Fruit fly (Drosophila melanogaster) whole organism, prepupa: ENCODE measurements around the gene P5CDh2.
A peak's percentile ranks its signal among the peaks of the same experiment; 100 is the strongest.

Experiments
- CG10631 ChIP-seq: fragments of 200-800 bp; sonication (Bioruptor generic); optimal IDR thresholded peaks from 2 replicates; lab custom pipeline; 2016; ENCODE audit warnings: missing biosample characterization, missing genetic modification characterization
- CG11762 ChIP-seq: fragments of 200-800 bp; sonication (Bioruptor generic); optimal IDR thresholded peaks from 3 replicates; lab custom pipeline; 2016; ENCODE audit warnings: missing biosample characterization, missing genetic modification characterization; ENCODE audit not compliant: insufficient read depth
- CG11902 ChIP-seq: fragments of 200-800 bp; sonication (Bioruptor generic); optimal IDR thresholded peaks from 3 replicates; lab custom pipeline; 2016; ENCODE audit warnings: missing biosample characterization, missing genetic modification characterization
- CG31627 ChIP-seq: fragments of 200-800 bp; sonication (Bioruptor generic); optimal IDR thresholded peaks from 3 replicates; lab custom pipeline; 2016; ENCODE audit warnings: missing biosample characterization, missing genetic modification characterization
- CG32006 ChIP-seq: fragments of 200-800 bp; sonication (Bioruptor generic); optimal IDR thresholded peaks from 3 replicates; lab custom pipeline; 2017; ENCODE audit warnings: missing biosample characterization, mild to moderate bottlenecking, missing genetic modification characterization
- CG34406 ChIP-seq: fragments of 200-800 bp; sonication (Bioruptor generic); optimal IDR thresholded peaks from 3 replicates; lab custom pipeline; 2016; ENCODE audit warnings: missing biosample characterization, missing genetic modification characterization
- CG3919 ChIP-seq: fragments of 200-800 bp; sonication (Bioruptor generic); optimal IDR thresholded peaks from 3 replicates; lab custom pipeline; 2016; ENCODE audit warnings: missing biosample characterization, missing genetic modification characterization
- CG4318 ChIP-seq: fragments of 200-800 bp; sonication (Bioruptor generic); optimal IDR thresholded peaks from 3 replicates; lab custom pipeline; 2017; ENCODE audit warnings: missing biosample characterization, mild to moderate bottlenecking, missing genetic modification characterization
- CG6163 ChIP-seq: fragments of 200-800 bp; sonication (Bioruptor generic); IDR thresholded peaks from 3 replicates; pipeline ENCODE4 v1.3.6; 2022; ENCODE audit warnings: missing biosample characterization, missing genetic modification characterization
- CG6276 ChIP-seq: fragments of 200-800 bp; sonication (Bioruptor generic); optimal IDR thresholded peaks from 2 replicates; lab custom pipeline; 2017; ENCODE audit warnings: missing biosample characterization, mild to moderate bottlenecking, missing genetic modification characterization
- CG6808 ChIP-seq: fragments of 200-800 bp; sonication (Bioruptor generic); optimal IDR thresholded peaks from 3 replicates; lab custom pipeline; 2017; ENCODE audit warnings: missing biosample characterization, missing genetic modification characterization, mild to moderate bottlenecking, moderate library complexity, missing genetic modification reagents
- CG6854 ChIP-seq: fragments of 200-800 bp; sonication (Bioruptor generic); optimal IDR thresholded peaks from 2 replicates; lab custom pipeline; 2017; ENCODE audit warnings: missing biosample characterization, mild to moderate bottlenecking, missing genetic modification characterization
- CG8632 ChIP-seq: fragments of 200-800 bp; sonication (Bioruptor generic); optimal IDR thresholded peaks from 3 replicates; lab custom pipeline; 2016; ENCODE audit warnings: missing biosample characterization, missing genetic modification characterization
- CG9139 ChIP-seq: fragments of 200-800 bp; sonication (Bioruptor generic); optimal IDR thresholded peaks from 3 replicates; lab custom pipeline; 2017; ENCODE audit warnings: missing biosample characterization, mild to moderate bottlenecking, missing genetic modification characterization
- Eip75B ChIP-seq: fragments of 200-800 bp; sonication (Bioruptor generic); optimal IDR thresholded peaks from 3 replicates; lab custom pipeline; 2016; ENCODE audit warnings: missing biosample characterization, missing genetic modification characterization
- Eip78C ChIP-seq: fragments of 200-800 bp; sonication (Bioruptor generic); peaks from one replicate; lab custom pipeline; 2016; ENCODE audit warnings: missing biosample characterization, missing genetic modification characterization
- Eip93F ChIP-seq: fragments of 200-800 bp; sonication (Bioruptor generic); optimal IDR thresholded peaks from 2 replicates; lab custom pipeline; 2016; ENCODE audit warnings: missing biosample characterization, mild to moderate bottlenecking, missing genetic modification characterization
- Ets21C ChIP-seq: fragments of 200-800 bp; sonication (Bioruptor generic); optimal IDR thresholded peaks from 3 replicates; lab custom pipeline; 2016; ENCODE audit warnings: missing biosample characterization, missing genetic modification characterization
- Gug ChIP-seq: fragments of 200-800 bp; sonication (Bioruptor generic); IDR thresholded peaks from 2 replicates; pipeline ENCODE4 v1.3.6; 2022; ENCODE audit warnings: missing biosample characterization, missing genetic modification characterization
- Hr38 ChIP-seq: sonication (Bioruptor generic); optimal IDR thresholded peaks from 2 replicates; lab custom pipeline; 2016; ENCODE audit warnings: missing biosample characterization, missing genetic modification characterization
- Hr39 ChIP-seq: fragments of 200-800 bp; sonication (Bioruptor generic); optimal IDR thresholded peaks from 2 replicates; lab custom pipeline; 2016; ENCODE audit warnings: missing biosample characterization, missing genetic modification characterization
- Hr4 ChIP-seq: fragments of 200-800 bp; sonication (Bioruptor generic); optimal IDR thresholded peaks from 3 replicates; lab custom pipeline; 2016; ENCODE audit warnings: missing biosample characterization, missing genetic modification characterization
- OdsH ChIP-seq: fragments of 200-800 bp; sonication (Bioruptor generic); optimal IDR thresholded peaks from 3 replicates; lab custom pipeline; 2016; ENCODE audit warnings: missing biosample characterization, missing genetic modification characterization
- Sox14 ChIP-seq: fragments of 200-800 bp; sonication (Bioruptor generic); optimal IDR thresholded peaks from 3 replicates; lab custom pipeline; 2016; ENCODE audit warnings: missing biosample characterization, missing genetic modification characterization
- Sox15 ChIP-seq: fragments of 200-800 bp; sonication (Bioruptor generic); optimal IDR thresholded peaks from 3 replicates; lab custom pipeline; 2016; ENCODE audit warnings: missing biosample characterization, missing genetic modification characterization
- achi ChIP-seq: fragments of 200-800 bp; sonication (Bioruptor generic); optimal IDR thresholded peaks from 3 replicates; lab custom pipeline; 2016; ENCODE audit warnings: missing biosample characterization, missing genetic modification characterization
- dac ChIP-seq: fragments of 200-800 bp; sonication (Bioruptor generic); optimal IDR thresholded peaks from 2 replicates; lab custom pipeline; 2017; ENCODE audit warnings: missing biosample characterization, mild to moderate bottlenecking, missing genetic modification characterization
- dsx ChIP-seq: fragments of 200-800 bp; optimal IDR thresholded peaks from 3 replicates; lab custom pipeline; 2019; ENCODE audit warnings: missing biosample characterization, mild to moderate bottlenecking, missing genetic modification characterization, moderate library complexity; ENCODE audit not compliant: poor library complexity, severe bottlenecking
- eg ChIP-seq: fragments of 200-800 bp; sonication (Bioruptor generic); IDR thresholded peaks from 3 replicates; pipeline ENCODE4 v1.3.6; 2022; ENCODE audit warnings: missing biosample characterization, missing genetic modification characterization
- esn ChIP-seq: fragments of 200-800 bp; sonication (Bioruptor generic); optimal IDR thresholded peaks from 2 replicates; lab custom pipeline; 2016; ENCODE audit warnings: missing biosample characterization, mild to moderate bottlenecking, missing genetic modification characterization, moderate library complexity
- fd85E ChIP-seq: fragments of 200-800 bp; sonication (Bioruptor generic); optimal IDR thresholded peaks from 3 replicates; lab custom pipeline; 2016; ENCODE audit warnings: missing biosample characterization, missing genetic modification characterization
- fkh ChIP-seq: fragments of 200-800 bp; sonication (Bioruptor generic); optimal IDR thresholded peaks from 3 replicates; lab custom pipeline; 2017; ENCODE audit warnings: missing biosample characterization, mild to moderate bottlenecking, missing genetic modification characterization, moderate library complexity
- net ChIP-seq: fragments of 200-800 bp; sonication (Bioruptor generic); optimal IDR thresholded peaks from 3 replicates; lab custom pipeline; 2016; ENCODE audit warnings: missing biosample characterization, missing genetic modification characterization
- pdm3 ChIP-seq: fragments of 200-800 bp; sonication (Bioruptor generic); optimal IDR thresholded peaks from 3 replicates; lab custom pipeline; 2016; ENCODE audit warnings: missing biosample characterization, missing genetic modification characterization
- spab ChIP-seq: fragments of 200-800 bp; sonication (Bioruptor generic); optimal IDR thresholded peaks from 2 replicates; lab custom pipeline; 2017; ENCODE audit warnings: missing biosample characterization, mild to moderate bottlenecking, missing genetic modification characterization, missing genetic modification reagents
- ss ChIP-seq, 2 experiments: fragments of 200-800 bp; sonication (Bioruptor generic); optimal IDR thresholded peaks; 2 replicates in 1 of 2; 3 replicates in 1 of 2; lab custom pipeline; 2017 to 2018; ENCODE audit warnings: mild to moderate bottlenecking in 2 of 2, missing biosample characterization in 2 of 2, missing genetic modification characterization in 2 of 2, moderate library complexity in 1 of 2
- svp ChIP-seq: fragments of 200-800 bp; sonication (Bioruptor generic); peaks from one replicate; lab custom pipeline; 2016; ENCODE audit warnings: missing biosample characterization, missing genetic modification characterization
- topi ChIP-seq: fragments of 200-800 bp; sonication (Bioruptor generic); optimal IDR thresholded peaks from 3 replicates; lab custom pipeline; 2016; ENCODE audit warnings: missing biosample characterization, missing genetic modification characterization

Gene P5CDh2

DNA sequence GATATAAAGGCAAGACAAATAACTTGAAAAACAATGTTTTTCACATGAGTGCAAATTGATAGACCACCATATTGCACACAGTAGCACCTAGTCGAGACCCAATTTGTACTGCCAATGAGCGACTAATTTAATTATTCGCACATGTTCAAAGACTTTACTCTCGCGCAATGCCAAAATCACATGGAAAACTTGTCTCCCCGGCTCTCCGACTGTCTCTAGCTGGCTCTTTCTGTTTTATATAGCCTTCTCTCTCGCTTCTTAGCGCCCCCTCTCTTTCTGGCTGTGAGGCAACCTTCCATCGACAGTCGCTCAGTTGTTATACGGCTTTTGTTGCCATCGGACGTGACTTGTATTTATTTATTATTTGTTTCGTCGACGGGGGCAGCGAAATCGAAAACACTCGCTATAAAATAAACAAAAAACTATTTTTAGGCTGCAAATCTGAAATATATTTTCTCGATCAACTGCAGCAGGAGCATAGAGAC is 2.7 kb upstream of the P5CDh2 start, which contains the start of gene CG6656 (continued):
- no peak for TF ChIP-seq CG31627 (GFP tag; lab: Kevin White, UChicago)
- peak; percentile 76; the same call in 2 of the 3 replicates for TF ChIP-seq CG6163 (GFP tag; lab: Robert Waterston, UW)
- TF ChIP-seq CG8632: no peak
- TF ChIP-seq dac (GFP tag; lab: Kevin White, UChicago): no peak
- no peak for TF ChIP-seq Eip75B (GFP tag; lab: Kevin White, UChicago)
- TF ChIP-seq eg (GFP tag; lab: Robert Waterston, UW): no peak; the same call in 2 of the 3 replicates
- no peak for TF ChIP-seq achi (GFP tag; lab: Kevin White, UChicago)
- no peak for TF ChIP-seq spab (GFP tag; lab: Kevin White, UChicago)
- peak; percentile 26 for TF ChIP-seq esn (GFP tag; lab: Kevin White, UChicago)
- TF ChIP-seq OdsH (GFP tag; lab: Kevin White, UChicago): no peak
- TF ChIP-seq dsx (GFP tag; lab: Kevin White, UChicago): peak; percentile 87
- TF ChIP-seq ss (GFP tag; optimal IDR thresholded peaks at IDR 0.05; lab: Kevin White, UChicago): peak; percentile 22 to 49
- TF ChIP-seq CG6854 (GFP tag; lab: Kevin White, UChicago): peak; percentile 25
- TF ChIP-seq Ets21C: no peak
- TF ChIP-seq CG3919: peak; percentile 37
- peak; percentile 58 for TF ChIP-seq svp (GFP tag; lab: Kevin White, UChicago)
- peak; percentile 47 for TF ChIP-seq fkh (GFP tag; lab: Kevin White, UChicago)
- TF ChIP-seq topi (GFP tag; lab: Kevin White, UChicago): no peak
- no peak for TF ChIP-seq Gug
- peak; percentile 2 for TF ChIP-seq net (GFP tag; lab: Kevin White, UChicago)
- TF ChIP-seq Eip78C: peak; percentile 80
- TF ChIP-seq CG6276 (GFP tag; lab: Kevin White, UChicago): no peak
- no peak for TF ChIP-seq Hr39
- peak; percentile 17 for TF ChIP-seq fd85E (GFP tag; lab: Kevin White, UChicago)
- no peak for TF ChIP-seq CG10631 (GFP tag; lab: Kevin White, UChicago)
- no peak for TF ChIP-seq CG6808 (GFP tag; lab: Kevin White, UChicago)
- TF ChIP-seq Hr38: no peak
- TF ChIP-seq Sox14 (GFP tag; lab: Kevin White, UChicago): peak; percentile 23
- TF ChIP-seq, all 60 proteins: peak for 23

DNA sequence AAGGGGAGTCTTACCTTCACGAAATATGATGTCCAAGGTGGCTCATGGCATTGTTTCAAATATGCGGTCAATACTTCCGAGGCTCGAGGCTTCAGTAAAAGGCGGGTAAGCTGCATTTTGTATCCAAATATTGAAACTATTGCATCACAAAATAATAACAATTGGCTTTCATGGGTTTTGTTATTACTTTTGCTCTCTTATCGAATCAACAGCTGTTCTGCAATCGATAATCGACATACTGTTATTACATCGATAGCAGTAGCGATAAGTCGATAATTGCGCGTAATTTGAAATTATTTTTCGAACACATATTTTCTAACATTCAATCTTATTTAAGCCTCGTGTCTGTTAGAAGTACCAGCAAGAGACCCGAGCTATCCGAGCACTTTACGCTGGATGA is 737 bp downstream of the P5CDh2 start, which contains the start of gene CG34148:
Gene CG34148, minus strand, starts transcription at position 214 of the 400 bp plus-strand sequence.
- TF ChIP-seq pdm3 (GFP tag; lab: Kevin White, UChicago): no peak
- no peak for TF ChIP-seq CG32006 (GFP tag; lab: Kevin White, UChicago)
- no peak for TF ChIP-seq CG6276 (GFP tag; lab: Kevin White, UChicago)
- no peak for TF ChIP-seq dac (GFP tag; lab: Kevin White, UChicago)
- TF ChIP-seq CG6854 (GFP tag; lab: Kevin White, UChicago): no peak
- TF ChIP-seq achi (GFP tag; lab: Kevin White, UChicago): no peak
- TF ChIP-seq CG8632: no peak
- TF ChIP-seq esn (GFP tag; lab: Kevin White, UChicago): no peak
- TF ChIP-seq CG6808 (GFP tag; lab: Kevin White, UChicago): no peak
- no peak for TF ChIP-seq svp (GFP tag; lab: Kevin White, UChicago)
- no peak for TF ChIP-seq CG4318 (GFP tag; lab: Kevin White, UChicago)
- TF ChIP-seq CG11762 (GFP tag; lab: Kevin White, UChicago): no peak
- TF ChIP-seq CG31627 (GFP tag; lab: Kevin White, UChicago): no peak
- TF ChIP-seq Hr4 (GFP tag; lab: Kevin White, UChicago): no peak
- TF ChIP-seq CG6163 (GFP tag; lab: Robert Waterston, UW): no peak

DNA sequence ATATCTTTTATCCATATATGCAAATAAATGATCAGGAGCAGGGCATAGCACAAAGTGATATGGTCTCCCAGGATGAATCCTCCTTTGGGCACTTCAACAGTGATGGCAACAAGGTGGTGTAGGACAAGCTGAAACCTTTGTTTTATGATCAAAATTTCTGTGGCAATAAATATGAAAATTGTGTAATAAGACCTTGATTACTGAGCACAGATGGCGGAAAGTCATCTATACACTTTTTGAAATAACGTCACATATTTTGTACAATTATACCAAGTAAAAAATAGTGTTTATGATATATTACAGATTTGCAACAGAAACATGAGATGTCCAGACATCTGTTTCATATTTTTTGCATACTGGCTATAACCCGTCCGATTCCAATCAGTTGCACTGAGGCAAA is 2.8 kb downstream of the P5CDh2 start, which contains the start of gene CG31465:
Gene CG31465, plus strand, starts transcription at position 301 of the 400 bp plus-strand sequence.
- no peak for TF ChIP-seq CG34406
- TF ChIP-seq CG9139: no peak
- no peak for TF ChIP-seq CG11902 (GFP tag; lab: Kevin White, UChicago)
- TF ChIP-seq net (GFP tag; lab: Kevin White, UChicago): no peak
- no peak for TF ChIP-seq svp (GFP tag; lab: Kevin White, UChicago)
- no peak for TF ChIP-seq Sox15 (GFP tag; lab: Kevin White, UChicago)
- no peak for TF ChIP-seq Eip93F
- TF ChIP-seq, all 60 proteins: peak for 0
